Fruit fly (Drosophila melanogaster) Kc167 (cell line): Measurements from ENCODE around the gene lwr.

ENCODE experiments used
- Myc ChIP-seq: fragments of >200 bp; optimal IDR thresholded peaks from 2 replicates; lab custom pipeline; 2017; ENCODE audit warnings: missing external identifiers
- Sin3A ChIP-seq: fragments of >200 bp; optimal IDR thresholded peaks from 2 replicates; lab custom pipeline; 2018; ENCODE audit warnings: missing external identifiers
- h ChIP-seq: fragments of >200 bp; optimal IDR thresholded peaks from 3 replicates; lab custom pipeline; 2018; ENCODE audit warnings: missing external identifiers
- insv ChIP-seq: fragments of >200 bp; optimal IDR thresholded peaks from 3 replicates; lab custom pipeline; 2018; ENCODE audit warnings: missing external identifiers
- psq ChIP-seq: fragments of >200 bp; optimal IDR thresholded peaks from 2 replicates; lab custom pipeline; 2017; ENCODE audit warnings: missing external identifiers
- ttk ChIP-seq: sonication (Bioruptor generic); optimal IDR thresholded peaks from 2 replicates; lab custom pipeline; 2017; ENCODE audit warnings: missing external identifiers

The lwr gene

dm6 chr2L:542338-542967, at the start of gene lwr:
Gene lwr, minus strand, starts transcription at chr2L:542580.
- TF ChIP-seq Sin3A (no peak), insv (lab: Kevin White, UChicago) (no peak), psq (lab: Kevin White, UChicago) (no peak), ttk (lab: Kevin White, UChicago) (no peak), Myc (lab: Kevin White, UChicago) (no peak), h (lab: Kevin White, UChicago) (no peak)

- TF ChIP-seq Sin3A (no peak), h (lab: Kevin White, UChicago) (no peak), insv (lab: Kevin White, UChicago) (no peak), Myc (lab: Kevin White, UChicago) (no peak), psq (lab: Kevin White, UChicago) (no peak), ttk (lab: Kevin White, UChicago) (no peak)
These were observed 49.1 kb upstream of the lwr start for dm6 chr2L:591511-591910.

DNA sequence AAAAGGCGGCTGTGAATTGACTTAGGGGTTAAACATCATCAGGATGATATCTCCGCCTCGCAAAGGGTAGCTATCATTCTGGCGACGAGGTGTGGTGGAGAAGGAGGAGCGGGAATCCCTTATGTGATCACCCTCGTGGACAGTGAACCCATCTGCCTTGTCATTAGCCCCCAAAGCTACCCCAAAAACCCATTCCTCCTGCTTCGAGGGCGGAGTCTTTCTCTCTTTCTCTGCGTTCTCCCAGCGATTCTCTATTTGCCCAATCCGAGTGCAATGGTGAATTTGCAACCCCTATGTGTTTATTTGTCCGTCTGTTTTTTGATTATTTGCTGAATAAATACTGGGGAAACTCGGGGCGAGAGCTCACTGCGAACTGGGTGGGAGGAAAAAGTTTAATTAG, 42.9 kb upstream of the lwr start:
- TF ChIP-seq ttk (lab: Kevin White, UChicago) (no peak), insv (lab: Kevin White, UChicago) (no peak), Sin3A (no peak), psq (lab: Kevin White, UChicago) (no peak), h (lab: Kevin White, UChicago) (no peak), Myc (lab: Kevin White, UChicago) (no peak)

dm6 chr2L:577186-577585, 34.8 kb upstream of the lwr start, which contains the start of gene Pph13:
Gene Pph13, plus strand, starts transcription at chr2L:577486.
- TF ChIP-seq insv (lab: Kevin White, UChicago): no peak
- no peak for TF ChIP-seq ttk (lab: Kevin White, UChicago)
- no peak for TF ChIP-seq h (lab: Kevin White, UChicago)
- no peak for TF ChIP-seq Myc (lab: Kevin White, UChicago)
- TF ChIP-seq psq (lab: Kevin White, UChicago): no peak
- TF ChIP-seq Sin3A: no peak

DNA sequence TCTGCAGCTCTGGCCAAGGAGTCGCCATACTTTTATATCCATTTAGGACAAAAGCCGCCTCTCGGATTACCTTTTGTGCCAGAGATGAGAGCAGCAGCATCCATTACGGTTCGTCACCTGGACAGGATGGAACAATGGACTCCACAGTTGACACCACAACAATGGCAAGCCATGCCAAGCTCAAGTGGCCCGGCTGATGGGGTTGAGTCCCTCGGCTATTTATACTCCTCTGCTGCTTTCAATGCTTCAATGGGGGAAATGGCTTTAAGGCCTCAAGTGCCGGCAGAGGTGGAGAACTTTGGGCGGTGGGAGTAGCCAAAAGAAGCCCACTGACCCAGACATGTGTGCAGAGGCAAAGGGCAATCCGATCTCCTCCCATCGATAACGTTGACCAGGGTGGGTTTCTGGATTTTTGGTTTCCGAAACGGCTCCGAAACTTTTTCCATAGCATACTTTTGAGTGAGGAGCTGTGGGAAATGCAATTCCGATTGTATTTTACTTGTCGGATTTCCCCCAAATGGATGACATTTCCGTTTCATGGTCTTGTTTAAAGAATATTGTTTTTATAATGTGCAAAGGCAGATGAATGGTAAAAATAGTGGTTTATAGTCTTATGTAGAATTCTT, 34.3 kb upstream of the lwr start, which contains the start of gene Ptth:
Gene Ptth, minus strand, starts transcription at position 338 of the 626 bp plus-strand sequence.
- TF ChIP-seq Myc (lab: Kevin White, UChicago) (no peak), insv (lab: Kevin White, UChicago) (no peak), ttk (lab: Kevin White, UChicago) (no peak), h (lab: Kevin White, UChicago) (no peak), psq (lab: Kevin White, UChicago) (no peak), Sin3A (no peak)

DNA sequence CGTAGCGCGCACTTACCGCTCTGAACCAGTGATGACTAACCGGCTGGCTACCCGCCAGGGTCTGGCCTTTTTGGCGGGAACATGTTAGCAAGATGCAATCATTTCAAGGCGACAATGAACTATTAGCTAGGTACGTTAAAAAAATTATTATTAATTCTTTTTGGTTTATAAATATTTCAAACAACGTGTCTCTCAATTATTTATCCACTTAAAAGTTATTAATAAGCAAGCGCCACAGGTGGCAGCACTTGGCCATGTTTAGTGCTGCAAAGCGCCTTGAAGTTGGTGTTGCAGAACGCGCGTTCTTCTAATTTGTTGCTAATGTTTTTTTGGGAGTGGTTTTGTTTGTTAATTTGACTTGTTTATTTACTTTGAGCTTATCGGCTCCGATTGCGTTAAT, 31.8 kb upstream of the lwr start, which contains the start of the genes Ipk2 and cold:
Gene Ipk2, minus strand, starts transcription at position 39 of the 400 bp plus-strand sequence.
Gene cold, plus strand, starts transcription at position 66 of the 400 bp plus-strand sequence.
- TF ChIP-seq h (lab: Kevin White, UChicago) (no peak), insv (lab: Kevin White, UChicago) (no peak), ttk (lab: Kevin White, UChicago) (no peak), Sin3A (no peak)

dm6 chr2L:568030-568429, 25.6 kb upstream of the lwr start, which contains the start of the genes Nle and Sf3b1:
Gene Nle, minus strand, starts transcription at chr2L:568121.
Gene Sf3b1, plus strand, starts transcription at chr2L:568340.
- TF ChIP-seq insv (lab: Kevin White, UChicago): no peak
- no peak for TF ChIP-seq ttk (lab: Kevin White, UChicago)
- no peak for TF ChIP-seq h (lab: Kevin White, UChicago)
- TF ChIP-seq Myc (lab: Kevin White, UChicago): no peak
- TF ChIP-seq Sin3A: no peak
- no peak for TF ChIP-seq psq (lab: Kevin White, UChicago)

- TF ChIP-seq psq (lab: Kevin White, UChicago) (no peak), h (lab: Kevin White, UChicago) (no peak), Myc (lab: Kevin White, UChicago) (no peak), ttk (lab: Kevin White, UChicago) (no peak), Sin3A (no peak), insv (lab: Kevin White, UChicago) (no peak)
These were observed 21.6 kb upstream of the lwr start, which contains the start of the genes uncNacbeta and CG2794 for dm6 chr2L:563769-564550. Gene uncNacbeta, minus strand, starts transcription at chr2L:563819. Gene CG2794, plus strand, starts transcription at chr2L:564163.

dm6 chr2L:563314-563713, 20.9 kb upstream of the lwr start:
- TF ChIP-seq Myc (lab: Kevin White, UChicago) (no peak), Sin3A (no peak), h (lab: Kevin White, UChicago) (no peak), psq (lab: Kevin White, UChicago) (no peak)

- TF ChIP-seq insv (lab: Kevin White, UChicago) (no peak), psq (lab: Kevin White, UChicago) (no peak), Myc (lab: Kevin White, UChicago) (no peak), ttk (lab: Kevin White, UChicago) (no peak), Sin3A (no peak), h (lab: Kevin White, UChicago) (no peak)
These were observed 17.6 kb upstream of the lwr start, which contains the start of gene rempA for dm6 chr2L:559770-560567. Gene rempA, minus strand, starts transcription at chr2L:560310.
